Worm (Caenorhabditis elegans) whole organism, L4 larva: ENCODE results near the gene tag-77.
A peak's percentile ranks its signal among the peaks of the same experiment; 100 is the strongest.

ENCODE experiments used
- F10B5.3 ChIP-seq: sonication (generic microtip); optimal IDR thresholded peaks from 2 replicates; lab custom pipeline; 2016; ENCODE audit warnings: mild to moderate bottlenecking, missing genetic modification characterization, missing compliant biosample characterization
- F26F4.8 ChIP-seq: fragments of 200-800 bp; sonication (Bioruptor generic); conservative IDR thresholded peaks from 2 replicates; pipeline ENCODE4 v1.3.6; 2022; ENCODE audit warnings: missing genetic modification characterization, missing compliant biosample characterization
- F49E8.2 ChIP-seq: sonication (generic microtip); optimal IDR thresholded peaks from 2 replicates; lab custom pipeline; 2016; ENCODE audit warnings: missing compliant biosample characterization, mild to moderate bottlenecking, missing genetic modification characterization, borderline replicate concordance
- T20F7.1 ChIP-seq: fragments of 200-800 bp; sonication (Bioruptor generic); optimal IDR thresholded peaks from 2 replicates; lab custom pipeline; 2018; ENCODE audit warnings: mild to moderate bottlenecking, missing genetic modification characterization, missing compliant biosample characterization
- T26A8.4 ChIP-seq: fragments of 200-800 bp; sonication (Bioruptor generic); IDR thresholded peaks from 2 replicates; pipeline ENCODE4 v1.3.6; 2022; ENCODE audit warnings: missing genetic modification characterization, missing compliant biosample characterization
- Y105C5A.15 ChIP-seq: fragments of 200-800 bp; sonication (Bioruptor generic); IDR thresholded peaks from 2 replicates; pipeline ENCODE4 v1.3.6; 2022; ENCODE audit warnings: missing genetic modification characterization, missing compliant biosample characterization
- Y5F2A.4 ChIP-seq: fragments of 200-800 bp; sonication (Bioruptor generic); optimal IDR thresholded peaks from 2 replicates; lab custom pipeline; 2018; ENCODE audit warnings: mild to moderate bottlenecking, missing genetic modification characterization, missing compliant biosample characterization
- ZK546.5 ChIP-seq, 2 experiments: sonication (generic microtip); optimal IDR thresholded peaks; 2 replicates each; lab custom pipeline; 2017; ENCODE audit warnings: missing biosample characterization in 2 of 2, missing genetic modification characterization in 2 of 2
- ama-1 ChIP-seq: fragments of 150-350 bp; optimal IDR thresholded peaks from 2 replicates; lab custom pipeline; 2014; ENCODE audit warnings: inconsistent platforms, mixed read lengths
- arid-1 ChIP-seq: fragments of 200-800 bp; sonication (Bioruptor generic); conservative IDR thresholded peaks from 2 replicates; pipeline ENCODE4 v1.3.6; 2022; ENCODE audit warnings: missing genetic modification reagents, missing genetic modification characterization, missing compliant biosample characterization
- ceh-20 ChIP-seq: fragments of 200-800 bp; sonication (Bioruptor generic); IDR thresholded peaks from 2 replicates; pipeline ENCODE4 v1.3.6; 2022; ENCODE audit warnings: missing genetic modification reagents, missing genetic modification characterization, missing compliant biosample characterization
- ceh-62 ChIP-seq: sonication (generic microtip); optimal IDR thresholded peaks from 2 replicates; lab custom pipeline; 2017; ENCODE audit warnings: missing biosample characterization, missing genetic modification characterization
- ces-1 ChIP-seq: fragments of 150-350 bp; sonication (generic microtip); optimal IDR thresholded peaks from 4 replicates; lab custom pipeline; 2014; ENCODE audit warnings: missing biosample characterization, missing genetic modification reagents, missing genetic modification characterization
- dve-1 ChIP-seq: sonication (generic microtip); optimal IDR thresholded peaks from 2 replicates; lab custom pipeline; 2017; ENCODE audit warnings: antibody characterized with exemption, mild to moderate bottlenecking, missing genetic modification characterization, missing compliant biosample characterization; ENCODE audit not compliant: insufficient read depth
- egl-27 ChIP-seq: sonication (generic microtip); optimal IDR thresholded peaks from 3 replicates; lab custom pipeline; 2017; ENCODE audit warnings: missing biosample characterization, missing genetic modification reagents, missing genetic modification characterization
- egl-43 ChIP-seq: fragments of 200-800 bp; sonication (Bioruptor generic); IDR thresholded peaks from 2 replicates; pipeline ENCODE4 v1.3.6; 2022; ENCODE audit warnings: missing genetic modification reagents, missing genetic modification characterization, missing compliant biosample characterization
- hif-1 ChIP-seq, 2 experiments: sonication (generic microtip); optimal IDR thresholded peaks; 2 replicates each; lab custom pipeline; 2016 to 2017; ENCODE audit warnings: missing compliant biosample characterization in 2 of 2, missing genetic modification characterization in 2 of 2, missing genetic modification reagents in 2 of 2, missing genotype in 2 of 2, mild to moderate bottlenecking in 1 of 2
- hlh-11 ChIP-seq: fragments of 200-800 bp; sonication (Bioruptor generic); optimal IDR thresholded peaks from 2 replicates; lab custom pipeline; 2018; ENCODE audit warnings: mild to moderate bottlenecking, missing genetic modification characterization, missing compliant biosample characterization
- hlh-30 ChIP-seq: sonication (generic microtip); optimal IDR thresholded peaks from 2 replicates; lab custom pipeline; 2017; ENCODE audit warnings: antibody characterized with exemption, mild to moderate bottlenecking, missing genetic modification characterization, missing compliant biosample characterization; ENCODE audit not compliant: insufficient read depth
- jun-1 ChIP-seq: fragments of 150-350 bp; optimal IDR thresholded peaks from 2 replicates; lab custom pipeline; 2014; ENCODE audit warnings: missing biosample characterization, missing genetic modification reagents, missing genetic modification characterization
- lin-15B ChIP-seq: fragments of 150-350 bp; sonication (generic microtip); optimal IDR thresholded peaks from 3 replicates; lab custom pipeline; 2014; ENCODE audit warnings: missing biosample characterization, missing genetic modification characterization
- lin-29 ChIP-seq: fragments of 200-800 bp; sonication (Bioruptor generic); IDR thresholded peaks from 2 replicates; pipeline ENCODE4 v1.3.6; 2022; ENCODE audit warnings: missing genetic modification reagents, missing genetic modification characterization, missing compliant biosample characterization
- lin-38 ChIP-seq: fragments of 200-800 bp; sonication (Bioruptor generic); IDR thresholded peaks from 2 replicates; pipeline ENCODE4 v1.3.6; 2022; ENCODE audit warnings: missing genetic modification reagents, missing genetic modification characterization, missing compliant biosample characterization
- lin-39 ChIP-seq: fragments of 150-350 bp; optimal IDR thresholded peaks from 2 replicates; lab custom pipeline; 2014; ENCODE audit warnings: missing biosample characterization, missing genetic modification reagents, missing genetic modification characterization
- mes-2 ChIP-seq: sonication (generic microtip); optimal IDR thresholded peaks from 2 replicates; lab custom pipeline; 2016; ENCODE audit warnings: missing genotype, mild to moderate bottlenecking, missing genetic modification characterization, missing compliant biosample characterization; ENCODE audit not compliant: poor library complexity, severe bottlenecking
- mxl-3 ChIP-seq: fragments of 200-800 bp; sonication (Bioruptor generic); optimal IDR thresholded peaks from 2 replicates; lab custom pipeline; 2018; ENCODE audit warnings: mild to moderate bottlenecking, missing genetic modification characterization, missing compliant biosample characterization
- nhr-102 ChIP-seq: sonication (generic microtip); optimal IDR thresholded peaks from 2 replicates; lab custom pipeline; 2016; ENCODE audit warnings: mild to moderate bottlenecking, missing genetic modification characterization, moderate library complexity, missing compliant biosample characterization
- nhr-111 ChIP-seq: fragments of 200-800 bp; sonication (Bioruptor generic); optimal IDR thresholded peaks from 2 replicates; lab custom pipeline; 2018; ENCODE audit warnings: mild to moderate bottlenecking, missing genetic modification characterization, missing compliant biosample characterization
- nhr-237 ChIP-seq: sonication (generic microtip); optimal IDR thresholded peaks from 2 replicates; lab custom pipeline; 2017; ENCODE audit warnings: missing biosample characterization, missing genetic modification characterization
- nhr-28 ChIP-seq: fragments of 150-350 bp; optimal IDR thresholded peaks from 2 replicates; lab custom pipeline; 2014; ENCODE audit warnings: missing biosample characterization, missing genetic modification characterization
- nhr-48 ChIP-seq: sonication (generic microtip); optimal IDR thresholded peaks from 2 replicates; lab custom pipeline; 2016; ENCODE audit warnings: mild to moderate bottlenecking, missing genetic modification characterization, missing compliant biosample characterization
- nhr-77 ChIP-seq: fragments of 150-350 bp; optimal IDR thresholded peaks from 2 replicates; lab custom pipeline; 2014; ENCODE audit warnings: missing biosample characterization, missing genetic modification characterization
- pha-4 ChIP-seq, 2 experiments: fragments of 150-350 bp in 1 of 2; fragments of 200-800 bp in 1 of 2; sonication (Bioruptor generic) in 1 of 2; IDR thresholded peaks in 1 of 2; optimal IDR thresholded peaks in 1 of 2; 2 replicates each; pipeline versions ENCODE4 v1.3.6 to Lab custom; 2014 to 2022; ENCODE audit warnings: missing genetic modification characterization in 2 of 2, missing genetic modification reagents in 2 of 2, missing biosample characterization in 1 of 2, missing compliant biosample characterization in 1 of 2
- pqm-1 ChIP-seq: sonication (generic microtip); optimal IDR thresholded peaks from 2 replicates; lab custom pipeline; 2017; ENCODE audit warnings: missing biosample characterization, missing genetic modification characterization
- rbr-2 ChIP-seq: sonication (generic microtip); optimal IDR thresholded peaks from 2 replicates; lab custom pipeline; 2016; ENCODE audit warnings: missing genotype, missing genetic modification characterization, missing compliant biosample characterization
- saeg-2 ChIP-seq: fragments of 200-800 bp; sonication (Bioruptor generic); IDR thresholded peaks from 2 replicates; pipeline ENCODE4 v1.3.6; 2022; ENCODE audit warnings: missing genetic modification reagents, missing genetic modification characterization, missing compliant biosample characterization
- sdz-12 ChIP-seq: fragments of 200-800 bp; sonication (Bioruptor generic); optimal IDR thresholded peaks from 2 replicates; lab custom pipeline; 2018; ENCODE audit warnings: mild to moderate bottlenecking, missing genetic modification characterization, missing compliant biosample characterization
- snpc-1.2 ChIP-seq: fragments of 200-800 bp; sonication (Bioruptor generic); IDR thresholded peaks from 2 replicates; pipeline ENCODE4 v1.3.6; 2022; ENCODE audit warnings: missing genetic modification reagents, missing genetic modification characterization, missing compliant biosample characterization
- snpc-4 ChIP-seq: fragments of 150-350 bp; optimal IDR thresholded peaks from 2 replicates; lab custom pipeline; 2014; ENCODE audit warnings: missing biosample characterization, missing genetic modification characterization
- tra-1 ChIP-seq: fragments of 200-800 bp; sonication (Bioruptor generic); IDR thresholded peaks from 2 replicates; pipeline ENCODE4 v1.3.6; 2022; ENCODE audit warnings: missing genetic modification reagents, missing genetic modification characterization, missing compliant biosample characterization
- unc-130 ChIP-seq: sonication (generic microtip); optimal IDR thresholded peaks from 2 replicates; lab custom pipeline; 2016; ENCODE audit warnings: missing genetic modification reagents, missing genetic modification characterization, missing compliant biosample characterization
- unc-62 ChIP-seq, 3 experiments: fragments of 150-350 bp in 1 of 3; sonication (generic microtip); optimal IDR thresholded peaks in 2 of 3; peaks in 1 of 3; 1 replicate in 1 of 3; 2 replicates in 2 of 3; lab custom pipeline; 2014 to 2017; ENCODE audit warnings: missing biosample characterization in 3 of 3, missing genetic modification characterization in 3 of 3, missing genetic modification reagents in 3 of 3, missing genotype in 1 of 3
- vab-7 ChIP-seq: fragments of 200-800 bp; sonication (Bioruptor generic); IDR thresholded peaks from 2 replicates; pipeline ENCODE4 v1.3.6; 2022; ENCODE audit warnings: missing genetic modification reagents, missing genetic modification characterization, missing compliant biosample characterization
- zag-1 ChIP-seq: fragments of 150-350 bp; optimal IDR thresholded peaks from 2 replicates; lab custom pipeline; 2014; ENCODE audit warnings: missing biosample characterization, missing genetic modification characterization
- zip-11 ChIP-seq: fragments of 200-800 bp; sonication (Bioruptor generic); IDR thresholded peaks from 2 replicates; pipeline ENCODE4 v1.3.6; 2022; ENCODE audit warnings: missing genetic modification characterization, missing compliant biosample characterization
- zip-2 ChIP-seq: fragments of 150-350 bp; optimal IDR thresholded peaks from 2 replicates; lab custom pipeline; 2014; ENCODE audit warnings: missing biosample characterization, missing genetic modification characterization
- ztf-7 ChIP-seq: fragments of 150-350 bp; optimal IDR thresholded peaks from 2 replicates; lab custom pipeline; 2014; ENCODE audit warnings: missing biosample characterization, missing genetic modification characterization

The tag-77 gene

DNA sequence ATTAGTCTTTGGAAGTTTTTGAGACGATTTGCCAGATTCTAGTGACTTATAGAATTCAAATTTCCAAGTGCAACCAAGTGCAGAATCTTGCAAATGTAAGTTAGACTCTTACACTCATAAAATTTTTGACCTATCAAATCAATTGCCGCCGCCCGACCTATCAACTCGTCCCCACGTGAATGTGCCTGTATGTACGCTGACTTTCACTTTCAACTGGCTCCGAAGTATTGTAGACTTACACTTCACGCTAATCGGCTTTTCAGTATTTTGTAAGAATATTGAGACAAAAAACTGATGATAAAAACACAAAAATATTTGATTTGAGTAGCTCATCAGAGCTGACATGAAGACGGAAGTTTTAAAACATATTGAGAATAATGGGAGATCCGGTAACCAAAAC lies 22.4 kb upstream of the tag-77 start (continued):
- no peak for TF ChIP-seq jun-1 (tag; lab: Kevin White, UChicago)
- no peak for TF ChIP-seq snpc-4 (tag; lab: Kevin White, UChicago)
- TF ChIP-seq sdz-12 (GFP tag; lab: Kevin White, UChicago), result no peak
- TF ChIP-seq lin-29 (GFP tag; lab: Robert Waterston, UW), result no peak
- TF ChIP-seq hlh-11 (tag; lab: Kevin White, UChicago), result peak; percentile 59
- no peak for TF ChIP-seq Y105C5A.15 (GFP tag; lab: Robert Waterston, UW)
- no peak for TF ChIP-seq ceh-20 (GFP tag; lab: Robert Waterston, UW)
- TF ChIP-seq hif-1 (tag; optimal IDR thresholded peaks at IDR 0.05; lab: Kevin White, UChicago), result no peak
- no peak for TF ChIP-seq egl-27 (tag; lab: Kevin White, UChicago)
- no peak for TF ChIP-seq Y5F2A.4 (GFP tag; lab: Kevin White, UChicago)
- TF ChIP-seq nhr-237 (tag; lab: Kevin White, UChicago), result no peak
- TF ChIP-seq nhr-77, result no peak
- TF ChIP-seq pqm-1 (tag; lab: Kevin White, UChicago), result peak; percentile 22
- TF ChIP-seq tra-1 (GFP tag; lab: Robert Waterston, UW), result peak; percentile 66
- TF ChIP-seq ces-1 (GFP tag; lab: Kevin White, UChicago), result no peak
- no peak for TF ChIP-seq T26A8.4

DNA sequence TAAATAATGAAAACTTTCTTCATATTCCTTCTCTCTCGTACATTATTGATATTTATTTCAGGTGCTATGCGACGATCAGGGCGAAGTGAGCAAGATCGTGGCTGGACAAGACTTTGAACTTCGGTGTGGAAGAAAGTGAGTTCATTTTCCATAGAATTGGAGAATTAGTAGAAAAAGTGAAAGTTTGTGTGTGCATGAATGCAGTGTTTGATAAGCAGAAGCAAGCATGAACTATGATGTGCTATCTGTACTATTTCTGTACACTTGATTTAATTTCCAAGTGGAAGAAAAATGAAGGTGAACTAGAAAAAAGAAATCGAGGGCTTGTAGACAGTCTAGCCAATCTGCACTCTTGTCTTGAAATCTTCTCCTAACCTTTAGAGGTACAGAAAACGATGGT lies 21.7 kb upstream of the tag-77 start:
- TF ChIP-seq sdz-12 (GFP tag; lab: Kevin White, UChicago), result no peak
- no peak for TF ChIP-seq lin-39 (tag; lab: Kevin White, UChicago)
- 0 out of 2 replicates have a peak, but pooled peaks have one; percentile 33 for TF ChIP-seq tra-1 (GFP tag; lab: Robert Waterston, UW)
- no peak for TF ChIP-seq arid-1 (GFP tag; lab: Robert Waterston, UW)
- no peak for TF ChIP-seq nhr-111 (GFP tag; lab: Kevin White, UChicago)
- TF ChIP-seq nhr-28 (tag; lab: Kevin White, UChicago), result peak; percentile 69
- TF ChIP-seq dve-1 (tag; lab: Kevin White, UChicago), result peak; percentile 76
- TF ChIP-seq T20F7.1 (GFP tag; lab: Kevin White, UChicago), result peak; percentile 1
- no peak for TF ChIP-seq F26F4.8 (GFP tag; lab: Robert Waterston, UW)
- TF ChIP-seq vab-7 (GFP tag; lab: Robert Waterston, UW), result no peak
- no peak for TF ChIP-seq hif-1 (tag; optimal IDR thresholded peaks at IDR 0.05; lab: Kevin White, UChicago)
- no peak for TF ChIP-seq unc-130
- no peak for TF ChIP-seq lin-29 (GFP tag; lab: Robert Waterston, UW)
- peak; percentile 70 for TF ChIP-seq nhr-48
- TF ChIP-seq hlh-11 (tag; lab: Kevin White, UChicago), result peak; percentile 77
- no peak for TF ChIP-seq saeg-2 (GFP tag; lab: Robert Waterston, UW)
- no peak for TF ChIP-seq Y5F2A.4 (GFP tag; lab: Kevin White, UChicago)
- peak; percentile 22 for TF ChIP-seq mes-2
- TF ChIP-seq ama-1 (lab: Kevin White, UChicago), result no peak
- no peak for TF ChIP-seq ceh-62 (tag; lab: Kevin White, UChicago)
- TF ChIP-seq F10B5.3 (tag; lab: Kevin White, UChicago), result no peak
- TF ChIP-seq zip-2 (tag; lab: Kevin White, UChicago), result no peak
- no peak for TF ChIP-seq ztf-7 (tag; lab: Kevin White, UChicago)
- TF ChIP-seq egl-43 (GFP tag; lab: Robert Waterston, UW), result no peak
- TF ChIP-seq lin-15B (tag; lab: Kevin White, UChicago), result no peak
- TF ChIP-seq hlh-30, result peak; percentile 28
- TF ChIP-seq snpc-1.2 (GFP tag; lab: Robert Waterston, UW), result no peak
- no peak for TF ChIP-seq lin-38 (GFP tag; lab: Robert Waterston, UW)
- TF ChIP-seq F49E8.2 (tag; lab: Kevin White, UChicago), result no peak
- no peak for TF ChIP-seq zip-11 (GFP tag; lab: Robert Waterston, UW)
- TF ChIP-seq nhr-102 (tag; lab: Kevin White, UChicago), result peak; percentile 13
- TF ChIP-seq unc-62 (GFP tag; optimal IDR thresholded peaks at IDR 0.05 in 1 of 2; lab: Kevin White, UChicago), result peak in 1 of 2 experiments; percentile 96
- TF ChIP-seq unc-62 (tag; optimal IDR thresholded peaks at IDR 0.05; lab: Kevin White, UChicago), result no peak
- no peak for TF ChIP-seq nhr-77
- no peak for TF ChIP-seq rbr-2 (tag; lab: Kevin White, UChicago)
- TF ChIP-seq ZK546.5 (tag; optimal IDR thresholded peaks at IDR 0.05; lab: Kevin White, UChicago), result no peak
- no peak for TF ChIP-seq pha-4 (GFP tag; IDR thresholded peaks at IDR 0.05; lab: Robert Waterston, UW)
- TF ChIP-seq pha-4 (tag; optimal IDR thresholded peaks at IDR 0.05; lab: Kevin White, UChicago), result no peak
- TF ChIP-seq mxl-3, result peak; percentile 25
- TF ChIP-seq Y105C5A.15 (GFP tag; lab: Robert Waterston, UW), result no peak
- no peak for TF ChIP-seq zag-1 (tag; lab: Kevin White, UChicago)
- peak; percentile 68 for TF ChIP-seq pqm-1 (tag; lab: Kevin White, UChicago)
